Fruit fly (Drosophila melanogaster) Kc167 (cell line): ENCODE results near the gene CG11898.

Experiments used
- Myc ChIP-seq: fragments of >200 bp; optimal IDR thresholded peaks from 2 replicates; lab custom pipeline; 2017; ENCODE audit warnings: missing external identifiers
- Sin3A ChIP-seq: fragments of >200 bp; optimal IDR thresholded peaks from 2 replicates; lab custom pipeline; 2018; ENCODE audit warnings: missing external identifiers
- h ChIP-seq: fragments of >200 bp; optimal IDR thresholded peaks from 3 replicates; lab custom pipeline; 2018; ENCODE audit warnings: missing external identifiers
- insv ChIP-seq: fragments of >200 bp; optimal IDR thresholded peaks from 3 replicates; lab custom pipeline; 2018; ENCODE audit warnings: missing external identifiers
- psq ChIP-seq: fragments of >200 bp; optimal IDR thresholded peaks from 2 replicates; lab custom pipeline; 2017; ENCODE audit warnings: missing external identifiers
- ttk ChIP-seq: sonication (Bioruptor generic); optimal IDR thresholded peaks from 2 replicates; lab custom pipeline; 2017; ENCODE audit warnings: missing external identifiers

Gene CG11898

dm6 chr3R:29214262-29214661 lies 48.8 kb downstream of the CG11898 start:
- TF ChIP-seq ttk (lab: Kevin White, UChicago) (no peak), Myc (lab: Kevin White, UChicago) (no peak), h (lab: Kevin White, UChicago) (no peak), Sin3A (lab: Kevin White, UChicago) (no peak), psq (lab: Kevin White, UChicago) (no peak), insv (lab: Kevin White, UChicago) (no peak)

- TF ChIP-seq Myc (lab: Kevin White, UChicago) = no peak
Measured at dm6 chr3R:29214982-29215533, 49.6 kb downstream of the CG11898 start.

dm6 chr3R:29215652-29216483 lies 50.4 kb downstream of the CG11898 start:
- TF ChIP-seq Myc (lab: Kevin White, UChicago) (no peak), h (lab: Kevin White, UChicago) (no peak), insv (lab: Kevin White, UChicago) (no peak), ttk (lab: Kevin White, UChicago) (no peak), Sin3A (lab: Kevin White, UChicago) (no peak), psq (lab: Kevin White, UChicago) (no peak)

- TF ChIP-seq Sin3A (lab: Kevin White, UChicago) (no peak), insv (lab: Kevin White, UChicago) (no peak), psq (lab: Kevin White, UChicago) (no peak), Myc (lab: Kevin White, UChicago) (no peak), ttk (lab: Kevin White, UChicago) (no peak), h (lab: Kevin White, UChicago) (no peak)
Measured at dm6 chr3R:29216484-29216863, 51.0 kb downstream of the CG11898 start.

dm6 chr3R:29217309-29217708 lies 51.9 kb downstream of the CG11898 start:
- no peak for TF ChIP-seq Myc (lab: Kevin White, UChicago)
- TF ChIP-seq Sin3A (lab: Kevin White, UChicago) = no peak
- TF ChIP-seq psq (lab: Kevin White, UChicago) = no peak
- no peak for TF ChIP-seq h (lab: Kevin White, UChicago)
- TF ChIP-seq insv (lab: Kevin White, UChicago) = no peak
- TF ChIP-seq ttk (lab: Kevin White, UChicago) = no peak

- TF ChIP-seq Sin3A (lab: Kevin White, UChicago) (no peak), h (lab: Kevin White, UChicago) (no peak), Myc (lab: Kevin White, UChicago) (no peak), insv (lab: Kevin White, UChicago) (no peak), psq (lab: Kevin White, UChicago) (no peak), ttk (lab: Kevin White, UChicago) (no peak)
Measured at dm6 chr3R:29218001-29218400, 52.6 kb downstream of the CG11898 start.

- TF ChIP-seq h (lab: Kevin White, UChicago) = no peak
- TF ChIP-seq insv (lab: Kevin White, UChicago) = no peak
- no peak for TF ChIP-seq Sin3A (lab: Kevin White, UChicago)
- TF ChIP-seq ttk (lab: Kevin White, UChicago) = no peak
- no peak for TF ChIP-seq psq (lab: Kevin White, UChicago)
- TF ChIP-seq Myc (lab: Kevin White, UChicago) = no peak
Measured at dm6 chr3R:29219948-29220347, 54.5 kb downstream of the CG11898 start, which contains the start of gene eEF1gamma. TSS of gene eEF1gamma (plus strand) at chr3R:29220172.

dm6 chr3R:29220585-29220984 lies 55.1 kb downstream of the CG11898 start:
- TF ChIP-seq insv (lab: Kevin White, UChicago) (no peak), psq (lab: Kevin White, UChicago) (no peak), Sin3A (lab: Kevin White, UChicago) (no peak)
